Worm (Caenorhabditis elegans) whole organism, late embryonic: ENCODE data around the gene F14E5.2.
A peak's percentile ranks its signal among the peaks of the same experiment; 100 is the strongest.

Experiments
- C38D4.7 ChIP-seq: fragments of 200-800 bp; sonication (Bioruptor generic); optimal IDR thresholded peaks from 2 replicates; lab custom pipeline; 2018; ENCODE audit warnings: mild to moderate bottlenecking, missing genetic modification characterization, moderate library complexity, missing compliant biosample characterization
- ama-1 ChIP-seq: fragments of 150-350 bp; optimal IDR thresholded peaks from 2 replicates; lab custom pipeline; 2014
- ceh-31 ChIP-seq: sonication (generic microtip); optimal IDR thresholded peaks from 2 replicates; lab custom pipeline; 2016; ENCODE audit warnings: missing genetic modification characterization, missing compliant biosample characterization
- dve-1 ChIP-seq: sonication (generic microtip); optimal IDR thresholded peaks from 2 replicates; lab custom pipeline; 2017; ENCODE audit warnings: antibody characterized with exemption, mild to moderate bottlenecking, missing genetic modification characterization, missing compliant biosample characterization
- elt-4 ChIP-seq: sonication (generic microtip); optimal IDR thresholded peaks from 2 replicates; lab custom pipeline; 2016; ENCODE audit warnings: missing genetic modification characterization, missing compliant biosample characterization
- fax-1 ChIP-seq: sonication (generic microtip); optimal IDR thresholded peaks from 2 replicates; lab custom pipeline; 2016; ENCODE audit warnings: missing genotype, missing genetic modification characterization, missing compliant biosample characterization
- hlh-13 ChIP-seq: fragments of 200-800 bp; sonication (Bioruptor generic); optimal IDR thresholded peaks from 2 replicates; lab custom pipeline; 2018; ENCODE audit warnings: mild to moderate bottlenecking, missing genetic modification characterization, missing compliant biosample characterization
- pqm-1 ChIP-seq: sonication (generic microtip); optimal IDR thresholded peaks from 2 replicates; lab custom pipeline; 2016; ENCODE audit warnings: missing genetic modification characterization, missing compliant biosample characterization
- sox-2 ChIP-seq: fragments of 200-800 bp; sonication (Bioruptor generic); IDR thresholded peaks from 2 replicates; pipeline ENCODE4 v1.3.6; 2022; ENCODE audit warnings: missing genetic modification reagents, missing genetic modification characterization, missing compliant biosample characterization
- syd-9 ChIP-seq: sonication (generic microtip); optimal IDR thresholded peaks from 2 replicates; lab custom pipeline; 2016; ENCODE audit warnings: mild to moderate bottlenecking, missing genetic modification characterization, moderate library complexity, missing compliant biosample characterization

DNA sequence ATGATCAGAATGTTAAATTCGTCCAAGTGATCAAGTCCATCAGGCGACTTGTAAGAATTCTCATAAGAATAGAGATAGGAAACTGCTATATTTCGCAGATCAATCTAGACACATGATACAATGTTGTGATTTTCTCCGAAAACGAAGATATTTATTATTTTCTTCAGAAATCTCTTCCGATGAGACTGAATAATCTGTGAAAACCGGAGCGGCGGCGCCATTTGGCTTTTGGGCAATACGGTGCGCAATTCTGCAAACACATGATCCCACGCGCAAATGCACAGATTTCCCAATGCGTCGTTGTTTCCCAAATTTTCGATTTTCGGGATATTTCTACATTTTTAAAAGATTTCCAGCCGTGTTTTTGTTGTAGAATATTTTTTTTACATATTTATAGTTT is 13.5 kb upstream of the F14E5.2 start:
- TF ChIP-seq ceh-31 (no peak), hlh-13 (no peak), dve-1 (tag; lab: Kevin White, UChicago) (peak; percentile 35), elt-4 (no peak), syd-9 (no peak), ama-1 (lab: Kevin White, UChicago) (no peak), sox-2 (no peak), fax-1 (tag; lab: Kevin White, UChicago) (no peak), pqm-1 (tag; lab: Kevin White, UChicago) (no peak), C38D4.7 (GFP tag; lab: Kevin White, UChicago) (no peak)
